Worm (Caenorhabditis elegans) whole organism, L1 larva: ENCODE data around the gene F56C3.8.

Experiments used
- C16A3.4 ChIP-seq: fragments of 150-350 bp; optimal IDR thresholded peaks from 2 replicates; lab custom pipeline; 2014; ENCODE audit warnings: missing biosample characterization, missing genetic modification characterization
- C34B4.2 ChIP-seq: sonication (generic microtip); optimal IDR thresholded peaks from 2 replicates; lab custom pipeline; 2017; ENCODE audit warnings: mild to moderate bottlenecking, missing genetic modification characterization, missing compliant biosample characterization
- aly-2 ChIP-seq: fragments of 150-350 bp; optimal IDR thresholded peaks from 2 replicates; lab custom pipeline; 2014; ENCODE audit warnings: missing biosample characterization, missing genetic modification characterization
- blmp-1 ChIP-seq: fragments of 150-350 bp; optimal IDR thresholded peaks from 2 replicates; lab custom pipeline; 2014; ENCODE audit warnings: missing biosample characterization, missing genetic modification characterization
- ceh-63 ChIP-seq: fragments of 200-800 bp; sonication (Bioruptor generic); optimal IDR thresholded peaks from 2 replicates; lab custom pipeline; 2018; ENCODE audit warnings: mild to moderate bottlenecking, missing genetic modification characterization, missing compliant biosample characterization
- ceh-82 ChIP-seq, 3 experiments: fragments of 150-350 bp in 1 of 3; sonication (generic microtip) in 2 of 3; optimal IDR thresholded peaks; 2 replicates each; lab custom pipeline; 2014 to 2017; ENCODE audit warnings: missing biosample characterization in 3 of 3, missing genetic modification characterization in 3 of 3
- ces-1 ChIP-seq: fragments of 150-350 bp; optimal IDR thresholded peaks from 2 replicates; lab custom pipeline; 2014; ENCODE audit warnings: missing biosample characterization, missing genetic modification reagents, missing genetic modification characterization
- efl-1 ChIP-seq, 4 experiments: fragments of 150-350 bp; optimal IDR thresholded peaks in 3 of 4; peaks in 1 of 4; 1 replicate in 1 of 4; 2 replicates in 3 of 4; lab custom pipeline; 2014; ENCODE audit warnings: missing biosample characterization in 2 of 4, missing genetic modification characterization in 2 of 4, missing genetic modification reagents in 2 of 4
- efl-3 ChIP-seq: fragments of 200-800 bp; sonication (Bioruptor generic); optimal IDR thresholded peaks from 2 replicates; lab custom pipeline; 2018; ENCODE audit warnings: mild to moderate bottlenecking, missing genetic modification characterization, missing compliant biosample characterization
- egl-13 ChIP-seq: sonication (generic microtip); optimal IDR thresholded peaks from 2 replicates; lab custom pipeline; 2016; ENCODE audit warnings: missing genotype, missing genetic modification reagents, missing genetic modification characterization, missing compliant biosample characterization
- egl-27 ChIP-seq, 2 experiments: fragments of 150-350 bp in 1 of 2; sonication (generic microtip); optimal IDR thresholded peaks; 3 replicates each; lab custom pipeline; 2017 to 2018; ENCODE audit warnings: missing biosample characterization in 2 of 2, missing genetic modification characterization in 2 of 2, missing genetic modification reagents in 2 of 2
- elt-2 ChIP-seq: sonication (generic microtip); optimal IDR thresholded peaks from 2 replicates; lab custom pipeline; 2016; ENCODE audit warnings: missing genetic modification characterization, mild to moderate bottlenecking, inconsistent platforms, missing compliant biosample characterization, missing genetic modification reagents
- ets-5 ChIP-seq: fragments of 200-800 bp; sonication (Bioruptor generic); IDR thresholded peaks from 2 replicates; pipeline ENCODE4 v1.3.6; 2022; ENCODE audit warnings: missing genetic modification characterization, missing compliant biosample characterization
- fkh-10 ChIP-seq: sonication (generic microtip); optimal IDR thresholded peaks from 2 replicates; lab custom pipeline; 2017; ENCODE audit warnings: missing biosample characterization, missing genetic modification reagents, missing genetic modification characterization
- fkh-4 ChIP-seq: sonication (generic microtip); optimal IDR thresholded peaks from 2 replicates; lab custom pipeline; 2016; ENCODE audit warnings: missing compliant biosample characterization, missing genetic modification characterization, borderline replicate concordance
- fkh-8 ChIP-seq: sonication (generic microtip); optimal IDR thresholded peaks from 2 replicates; lab custom pipeline; 2016; ENCODE audit warnings: mild to moderate bottlenecking, missing genetic modification characterization, missing compliant biosample characterization
- fos-1 ChIP-seq: fragments of 150-350 bp; optimal IDR thresholded peaks from 2 replicates; lab custom pipeline; 2014; ENCODE audit warnings: missing biosample characterization, missing genetic modification characterization
- grh-1 ChIP-seq: fragments of 200-800 bp; sonication (Bioruptor generic); IDR thresholded peaks from 2 replicates; pipeline ENCODE4 v1.3.6; 2022; ENCODE audit warnings: missing genetic modification reagents, missing genetic modification characterization, missing compliant biosample characterization
- hlh-4 ChIP-seq: sonication (generic microtip); optimal IDR thresholded peaks from 2 replicates; lab custom pipeline; 2016; ENCODE audit warnings: mild to moderate bottlenecking, missing genetic modification characterization, missing compliant biosample characterization
- irx-1 ChIP-seq: sonication (generic microtip); optimal IDR thresholded peaks from 2 replicates; lab custom pipeline; 2016; ENCODE audit warnings: missing genetic modification characterization, missing compliant biosample characterization
- jun-1 ChIP-seq: fragments of 150-350 bp; optimal IDR thresholded peaks from 2 replicates; lab custom pipeline; 2014; ENCODE audit warnings: missing biosample characterization, missing genetic modification reagents, missing genetic modification characterization
- lin-13 ChIP-seq: fragments of 150-350 bp; optimal IDR thresholded peaks from 2 replicates; lab custom pipeline; 2014; ENCODE audit warnings: missing biosample characterization, missing genetic modification reagents, missing genetic modification characterization
- lin-14 ChIP-seq: fragments of 200-800 bp; sonication (Bioruptor generic); optimal IDR thresholded peaks from 2 replicates; lab custom pipeline; 2018; ENCODE audit warnings: mild to moderate bottlenecking, missing genetic modification characterization, moderate library complexity, missing compliant biosample characterization
- lin-35 ChIP-seq, 2 experiments: fragments of 150-350 bp; optimal IDR thresholded peaks; 2 replicates each; lab custom pipeline; 2014; ENCODE audit warnings: missing biosample characterization in 2 of 2, missing genetic modification characterization in 2 of 2, missing genetic modification reagents in 2 of 2
- lin-39 ChIP-seq: fragments of 150-350 bp; optimal IDR thresholded peaks from 2 replicates; lab custom pipeline; 2014; ENCODE audit warnings: missing biosample characterization, missing genetic modification reagents, missing genetic modification characterization
- lir-3 ChIP-seq: sonication (generic microtip); optimal IDR thresholded peaks from 2 replicates; lab custom pipeline; 2016; ENCODE audit warnings: mild to moderate bottlenecking, missing genetic modification characterization, moderate library complexity, missing compliant biosample characterization; ENCODE audit not compliant: poor library complexity
- mdl-1 ChIP-seq, 2 experiments: fragments of 150-350 bp; optimal IDR thresholded peaks; 2 replicates each; lab custom pipeline; 2014 to 2017; ENCODE audit warnings: missing biosample characterization in 2 of 2, missing genetic modification characterization in 2 of 2, inconsistent platforms in 1 of 2
- mep-1 ChIP-seq: fragments of 150-350 bp; optimal IDR thresholded peaks from 2 replicates; lab custom pipeline; 2014; ENCODE audit warnings: missing biosample characterization, missing genetic modification characterization
- nhr-11 ChIP-seq: fragments of 150-350 bp; optimal IDR thresholded peaks from 2 replicates; lab custom pipeline; 2014; ENCODE audit warnings: missing biosample characterization, missing genetic modification characterization
- nhr-12 ChIP-seq: sonication (generic microtip); optimal IDR thresholded peaks from 2 replicates; lab custom pipeline; 2017; ENCODE audit warnings: missing biosample characterization, missing genetic modification characterization
- nhr-19 ChIP-seq: fragments of 200-800 bp; sonication (Bioruptor generic); conservative IDR thresholded peaks from 2 replicates; pipeline ENCODE4 v1.3.6; 2022; ENCODE audit warnings: missing genetic modification characterization, missing compliant biosample characterization
- nhr-237 ChIP-seq: fragments of 150-350 bp; optimal IDR thresholded peaks from 2 replicates; lab custom pipeline; 2014; ENCODE audit warnings: missing biosample characterization, missing genetic modification characterization
- nhr-47 ChIP-seq: sonication (generic microtip); optimal IDR thresholded peaks from 2 replicates; lab custom pipeline; 2016; ENCODE audit warnings: mild to moderate bottlenecking, missing genetic modification characterization, moderate library complexity, missing compliant biosample characterization
- nhr-71 ChIP-seq: sonication (generic microtip); optimal IDR thresholded peaks from 2 replicates; lab custom pipeline; 2016; ENCODE audit warnings: mild to moderate bottlenecking, missing genetic modification characterization, moderate library complexity, missing compliant biosample characterization
- nhr-76 ChIP-seq: sonication (generic microtip); optimal IDR thresholded peaks from 2 replicates; lab custom pipeline; 2017; ENCODE audit warnings: missing biosample characterization, missing genetic modification characterization
- nhr-77 ChIP-seq: fragments of 150-350 bp; optimal IDR thresholded peaks from 2 replicates; lab custom pipeline; 2014; ENCODE audit warnings: missing biosample characterization, missing genetic modification characterization
- nhr-85 ChIP-seq: sonication (generic microtip); peaks from one replicate; lab custom pipeline; 2016; ENCODE audit warnings: missing genetic modification characterization, inconsistent platforms, missing compliant biosample characterization
- nhr-90 ChIP-seq: sonication (generic microtip); optimal IDR thresholded peaks from 2 replicates; lab custom pipeline; 2016; ENCODE audit warnings: mild to moderate bottlenecking, missing genetic modification characterization, missing compliant biosample characterization; ENCODE audit not compliant: poor library complexity
- pqm-1 ChIP-seq: sonication (generic microtip); optimal IDR thresholded peaks from 3 replicates; lab custom pipeline; 2017; ENCODE audit warnings: missing biosample characterization, missing genetic modification characterization
- snpc-4 ChIP-seq: fragments of 150-350 bp; optimal IDR thresholded peaks from 2 replicates; lab custom pipeline; 2014; ENCODE audit warnings: missing biosample characterization, missing genetic modification characterization
- sox-4 ChIP-seq: sonication (generic microtip); optimal IDR thresholded peaks from 2 replicates; lab custom pipeline; 2016; ENCODE audit warnings: missing genetic modification characterization, missing compliant biosample characterization
- sptf-1 ChIP-seq: fragments of 150-350 bp; optimal IDR thresholded peaks from 2 replicates; lab custom pipeline; 2014; ENCODE audit warnings: missing biosample characterization, missing genetic modification characterization
- sup-37 ChIP-seq: fragments of 200-800 bp; sonication (Bioruptor generic); optimal IDR thresholded peaks from 2 replicates; lab custom pipeline; 2018; ENCODE audit warnings: mild to moderate bottlenecking, missing genetic modification characterization, missing compliant biosample characterization
- tbx-2 ChIP-seq: sonication (generic microtip); optimal IDR thresholded peaks from 2 replicates; lab custom pipeline; 2016; ENCODE audit warnings: missing genetic modification characterization, missing compliant biosample characterization
- tlp-1 ChIP-seq: fragments of 150-350 bp; optimal IDR thresholded peaks from 2 replicates; lab custom pipeline; 2014; ENCODE audit warnings: missing biosample characterization, missing genetic modification characterization
- unc-130 ChIP-seq: fragments of 150-350 bp; optimal IDR thresholded peaks from 2 replicates; lab custom pipeline; 2017; ENCODE audit warnings: missing biosample characterization, missing genetic modification characterization, inconsistent platforms
- unc-30 ChIP-seq: sonication (generic microtip); optimal IDR thresholded peaks from 2 replicates; lab custom pipeline; 2017; ENCODE audit warnings: missing biosample characterization, missing genetic modification characterization
- unc-62 ChIP-seq: fragments of 150-350 bp; optimal IDR thresholded peaks from 2 replicates; lab custom pipeline; 2014; ENCODE audit warnings: missing biosample characterization, missing genetic modification reagents, missing genetic modification characterization
- unc-86 ChIP-seq: sonication (generic microtip); optimal IDR thresholded peaks from 2 replicates; lab custom pipeline; 2016; ENCODE audit warnings: missing genetic modification characterization, missing compliant biosample characterization
- unc-98 ChIP-seq: fragments of 200-800 bp; sonication (Bioruptor generic); IDR thresholded peaks from 2 replicates; pipeline ENCODE4 v1.3.6; 2022; ENCODE audit warnings: missing genetic modification characterization, missing compliant biosample characterization
- xbp-1 ChIP-seq: sonication (generic microtip); optimal IDR thresholded peaks from 2 replicates; lab custom pipeline; 2016; ENCODE audit warnings: missing genetic modification characterization, missing compliant biosample characterization
- zip-4 ChIP-seq: fragments of 200-800 bp; sonication (Bioruptor generic); optimal IDR thresholded peaks from 2 replicates; lab custom pipeline; 2018; ENCODE audit warnings: mild to moderate bottlenecking, missing genetic modification characterization, moderate library complexity, missing compliant biosample characterization
- ztf-11 ChIP-seq, 2 experiments: sonication (generic microtip); optimal IDR thresholded peaks; 2 replicates each; lab custom pipeline; 2016 to 2017; ENCODE audit warnings: missing genetic modification characterization in 2 of 2, missing biosample characterization in 1 of 2, missing compliant biosample characterization in 1 of 2
- ztf-4 ChIP-seq: fragments of 150-350 bp; optimal IDR thresholded peaks from 2 replicates; lab custom pipeline; 2014; ENCODE audit warnings: missing biosample characterization, missing genetic modification characterization

F56C3.8 gene

DNA sequence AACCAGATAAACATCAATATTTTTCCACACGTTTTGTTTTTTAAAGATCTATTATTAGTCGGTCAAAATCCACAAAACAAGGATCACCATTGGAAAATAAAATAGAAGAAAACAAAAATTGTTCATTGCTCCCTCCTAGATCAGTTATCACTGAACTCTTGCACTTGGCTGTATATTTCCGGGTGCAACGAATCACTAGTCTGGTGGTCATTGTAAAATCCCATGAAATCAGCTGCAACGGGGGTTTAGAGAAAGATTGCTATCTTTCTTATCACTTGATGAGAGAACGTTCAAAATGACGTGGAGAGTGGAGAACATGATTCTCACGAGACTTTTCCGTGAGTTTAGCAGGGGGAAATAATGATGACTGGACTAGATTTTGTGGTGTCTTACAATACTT is 11.4 kb upstream of the F56C3.8 start (continued):
- no peak for TF ChIP-seq lin-39
- TF ChIP-seq lir-3 (tag; lab: Kevin White, UChicago): no peak
- no peak for TF ChIP-seq mep-1 (tag; lab: Kevin White, UChicago)
- TF ChIP-seq mdl-1 (tag; optimal IDR thresholded peaks at IDR 0.05; lab: Kevin White, UChicago): peak in 1 of 2 experiments; percentile 19
- peak; percentile 40 for TF ChIP-seq lin-14
- TF ChIP-seq xbp-1 (tag; lab: Kevin White, UChicago): no peak
- no peak for TF ChIP-seq unc-130 (tag; lab: Kevin White, UChicago)
- TF ChIP-seq aly-2 (tag; lab: Kevin White, UChicago): no peak
- no peak for TF ChIP-seq lin-13 (GFP tag; lab: Kevin White, UChicago)
- no peak for TF ChIP-seq hlh-4
- peak; percentile 63 for TF ChIP-seq nhr-71
- no peak for TF ChIP-seq egl-27 (tag; optimal IDR thresholded peaks at IDR 0.05; lab: Kevin White, UChicago)
- no peak for TF ChIP-seq ceh-63
- no peak for TF ChIP-seq fkh-4
- no peak for TF ChIP-seq elt-2 (tag; lab: Kevin White, UChicago)
- TF ChIP-seq fkh-8 (tag; lab: Kevin White, UChicago): no peak
- TF ChIP-seq unc-98 (GFP tag; lab: Robert Waterston, UW): no peak
- TF ChIP-seq unc-86 (tag; lab: Kevin White, UChicago): no peak
- TF ChIP-seq fos-1 (tag; lab: Kevin White, UChicago): no peak
- no peak for TF ChIP-seq C34B4.2 (tag; lab: Kevin White, UChicago)
- no peak for TF ChIP-seq nhr-90 (tag; lab: Kevin White, UChicago)
- no peak for TF ChIP-seq efl-3 (GFP tag; lab: Kevin White, UChicago)
- TF ChIP-seq C16A3.4 (tag; lab: Kevin White, UChicago): no peak
- no peak for TF ChIP-seq egl-13 (tag; lab: Kevin White, UChicago)
- TF ChIP-seq fkh-10: no peak
- no peak for TF ChIP-seq nhr-237 (tag; lab: Kevin White, UChicago)
- no peak for TF ChIP-seq ztf-11 (tag; optimal IDR thresholded peaks at IDR 0.05; lab: Kevin White, UChicago)
- no peak for TF ChIP-seq zip-4
- TF ChIP-seq tlp-1 (tag; lab: Kevin White, UChicago): no peak
- peak; percentile 71 for TF ChIP-seq nhr-19 (GFP tag; lab: Robert Waterston, UW)
- no peak for TF ChIP-seq unc-30
- no peak for TF ChIP-seq ceh-82 (tag; optimal IDR thresholded peaks at IDR 0.05; lab: Kevin White, UChicago)
- no peak for TF ChIP-seq nhr-12 (tag; lab: Kevin White, UChicago)
- TF ChIP-seq sox-4 (tag; lab: Kevin White, UChicago): no peak
- peak; percentile 78 for TF ChIP-seq nhr-85 (tag; lab: Kevin White, UChicago)
- no peak for TF ChIP-seq nhr-11 (tag; lab: Kevin White, UChicago)
- TF ChIP-seq tbx-2 (tag; lab: Kevin White, UChicago): peak; percentile 33
- TF ChIP-seq efl-1 (optimal IDR thresholded peaks at IDR 0.05; lab: Kevin White, UChicago): no peak
- no peak for TF ChIP-seq efl-1 (GFP tag; optimal IDR thresholded peaks at IDR 0.05 in 1 of 2; lab: Kevin White, UChicago)
- no peak for TF ChIP-seq ets-5 (GFP tag; lab: Robert Waterston, UW)
- no peak for TF ChIP-seq ces-1 (GFP tag; lab: Kevin White, UChicago)
- no peak for TF ChIP-seq nhr-77 (tag; lab: Kevin White, UChicago)
- TF ChIP-seq pqm-1 (tag; lab: Kevin White, UChicago): no peak
- TF ChIP-seq sptf-1 (tag; lab: Kevin White, UChicago): no peak
- TF ChIP-seq sup-37 (GFP tag; lab: Kevin White, UChicago): no peak
- TF ChIP-seq nhr-47 (tag; lab: Kevin White, UChicago): no peak
- TF ChIP-seq grh-1 (GFP tag; lab: Robert Waterston, UW): no peak
- TF ChIP-seq irx-1 (tag; lab: Kevin White, UChicago): no peak
- TF ChIP-seq ztf-4: no peak
- TF ChIP-seq snpc-4 (tag; lab: Kevin White, UChicago): no peak
- TF ChIP-seq blmp-1 (tag; lab: Kevin White, UChicago): peak; percentile 10
- TF ChIP-seq unc-62 (GFP tag; lab: Kevin White, UChicago): no peak
- peak in 1 of 2 experiments; percentile 51 for TF ChIP-seq lin-35 (GFP tag; optimal IDR thresholded peaks at IDR 0.05; lab: Kevin White, UChicago)
- TF ChIP-seq jun-1 (tag; lab: Kevin White, UChicago): peak; percentile 3
- no peak for TF ChIP-seq nhr-76 (tag; lab: Kevin White, UChicago)
- TF ChIP-seq, all 84 proteins: peak for 14
